Worm (Caenorhabditis elegans): ENCODE data around the gene C50D2.6.

DNA sequence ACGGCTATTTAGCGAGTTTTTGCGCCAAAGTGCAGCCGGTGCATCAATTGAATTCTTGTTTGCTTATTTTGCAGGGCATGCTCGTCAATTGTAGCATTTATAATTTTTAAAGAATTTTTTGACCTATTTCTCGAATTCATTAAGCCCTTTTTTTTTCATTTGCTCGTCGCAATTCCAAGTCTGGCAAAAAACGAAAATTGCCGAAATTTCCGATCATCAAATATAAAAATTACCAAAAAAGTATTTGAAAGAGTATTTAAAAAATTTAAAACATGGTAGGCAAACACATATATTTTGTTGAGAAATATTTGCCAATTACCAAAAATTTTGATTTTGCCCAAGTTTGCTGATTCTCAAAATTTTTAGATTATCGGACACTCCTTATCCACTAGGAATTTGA lies at the start of gene C50D2.6:
- TF ChIP-seq nhr-12 (tag; optimal IDR thresholded peaks at IDR 0.05) (no peak), snpc-4 (tag; optimal IDR thresholded peaks at IDR 0.05) (no peak), elt-1 (tag; optimal IDR thresholded peaks at IDR 0.05; ENCODE audit: borderline replicate concordance, insufficient read depth) (no peak), ces-1 (GFP tag; optimal IDR thresholded peaks at IDR 0.05) (no peak), tbx-8 (GFP tag; optimal IDR thresholded peaks at IDR 0.05) (no peak), nhr-28 (tag; optimal IDR thresholded peaks at IDR 0.05) (no peak), mep-1 (tag; optimal IDR thresholded peaks at IDR 0.05) (no peak)
